Worm (Caenorhabditis elegans) whole organism, young adult: ENCODE results near the gene golg-2.
A peak's percentile ranks its signal among the peaks of the same experiment; 100 is the strongest.

Source experiments
- C06A6.2 ChIP-seq: fragments of 200-800 bp; sonication (Bioruptor generic); conservative IDR thresholded peaks from 2 replicates; pipeline ENCODE4 v1.3.6; 2022; ENCODE audit warnings: missing genetic modification characterization, missing compliant biosample characterization
- F22D6.2 ChIP-seq: sonication (generic microtip); optimal IDR thresholded peaks from 2 replicates; lab custom pipeline; 2016; ENCODE audit warnings: mild to moderate bottlenecking, missing genetic modification characterization, missing compliant biosample characterization
- F57A8.1 ChIP-seq: fragments of 200-800 bp; sonication (Bioruptor generic); optimal IDR thresholded peaks from 2 replicates; lab custom pipeline; 2018; ENCODE audit warnings: mild to moderate bottlenecking, missing genetic modification characterization, moderate library complexity, missing compliant biosample characterization
- F57C9.4 ChIP-seq: sonication (generic microtip); optimal IDR thresholded peaks from 2 replicates; lab custom pipeline; 2017; ENCODE audit warnings: mild to moderate bottlenecking, missing genetic modification characterization, missing compliant biosample characterization
- Y53G8AR.9 ChIP-seq: fragments of 200-800 bp; sonication (Bioruptor generic); conservative IDR thresholded peaks from 2 replicates; pipeline ENCODE4 v1.3.6; 2022; ENCODE audit warnings: missing genetic modification reagents, missing genetic modification characterization, missing compliant biosample characterization
- Y56A3A.18 ChIP-seq: fragments of 200-800 bp; sonication (Bioruptor generic); IDR thresholded peaks from 2 replicates; pipeline ENCODE4 v1.3.6; 2022; ENCODE audit warnings: missing genetic modification reagents, missing genetic modification characterization, missing compliant biosample characterization
- Y67H2A.10 ChIP-seq: fragments of 200-800 bp; sonication (Bioruptor generic); conservative IDR thresholded peaks from 2 replicates; pipeline ENCODE4 v1.3.6; 2022; ENCODE audit warnings: missing genetic modification reagents, missing genetic modification characterization, missing compliant biosample characterization
- Y95B8A.8 ChIP-seq: fragments of 200-800 bp; sonication (Bioruptor generic); IDR thresholded peaks from 2 replicates; pipeline ENCODE4 v1.3.6; 2022; ENCODE audit warnings: missing genetic modification reagents, missing genetic modification characterization, missing compliant biosample characterization
- ZK185.1 ChIP-seq: sonication (generic microtip); optimal IDR thresholded peaks from 2 replicates; lab custom pipeline; 2016; ENCODE audit warnings: mild to moderate bottlenecking, missing genetic modification characterization, missing compliant biosample characterization; ENCODE audit not compliant: poor library complexity, severe bottlenecking
- akir-1 ChIP-seq: fragments of 200-800 bp; sonication (Bioruptor generic); optimal IDR thresholded peaks from 2 replicates; lab custom pipeline; 2018; ENCODE audit warnings: mild to moderate bottlenecking, missing genetic modification characterization, moderate library complexity, missing compliant biosample characterization
- ama-1 ChIP-seq, 3 experiments: fragments of 150-350 bp in 1 of 3; sonication (generic microtip) in 2 of 3; optimal IDR thresholded peaks; 2 replicates each; lab custom pipeline; 2014 to 2018; ENCODE audit warnings: missing biosample characterization in 2 of 3, missing genetic modification characterization in 2 of 3, missing genetic modification reagents in 2 of 3
- aptf-3 ChIP-seq: fragments of 200-800 bp; sonication (Bioruptor generic); IDR thresholded peaks from 2 replicates; pipeline ENCODE4 v1.3.6; 2022; ENCODE audit warnings: missing genetic modification characterization, missing compliant biosample characterization
- attf-6 ChIP-seq: fragments of 200-800 bp; sonication (Bioruptor generic); IDR thresholded peaks from 2 replicates; pipeline ENCODE4 v1.3.6; 2022; ENCODE audit warnings: missing genetic modification reagents, missing genetic modification characterization, missing compliant biosample characterization
- ccch-3 ChIP-seq: fragments of 200-800 bp; sonication (Bioruptor generic); optimal IDR thresholded peaks from 2 replicates; lab custom pipeline; 2018; ENCODE audit warnings: mild to moderate bottlenecking, missing genetic modification characterization, missing compliant biosample characterization
- cebp-2 ChIP-seq: fragments of 200-800 bp; sonication (Bioruptor generic); IDR thresholded peaks from 2 replicates; pipeline ENCODE4 v1.3.6; 2022; ENCODE audit warnings: missing genetic modification characterization, missing compliant biosample characterization
- ceh-40 ChIP-seq: fragments of 200-800 bp; sonication (Bioruptor generic); IDR thresholded peaks from 2 replicates; pipeline ENCODE4 v1.3.6; 2022; ENCODE audit warnings: missing genetic modification characterization, missing compliant biosample characterization
- ceh-58 ChIP-seq: fragments of 200-800 bp; sonication (Bioruptor generic); IDR thresholded peaks from 2 replicates; pipeline ENCODE4 v1.3.6; 2022; ENCODE audit warnings: missing genetic modification characterization, missing compliant biosample characterization
- ceh-91 ChIP-seq: fragments of 200-800 bp; sonication (Bioruptor generic); IDR thresholded peaks from 2 replicates; pipeline ENCODE4 v1.3.6; 2022; ENCODE audit warnings: missing genetic modification reagents, missing genetic modification characterization, missing compliant biosample characterization
- chd-7 ChIP-seq: sonication (generic microtip); optimal IDR thresholded peaks from 2 replicates; lab custom pipeline; 2016; ENCODE audit warnings: mild to moderate bottlenecking, missing genetic modification characterization, moderate library complexity, missing compliant biosample characterization
- dpff-1 ChIP-seq: sonication (generic microtip); optimal IDR thresholded peaks from 2 replicates; lab custom pipeline; 2017; ENCODE audit warnings: mild to moderate bottlenecking, missing genetic modification characterization, missing compliant biosample characterization
- dpl-1 ChIP-seq: fragments of 150-350 bp; optimal IDR thresholded peaks from 2 replicates; lab custom pipeline; 2014; ENCODE audit warnings: missing biosample characterization, missing genetic modification reagents, missing genetic modification characterization
- egl-18 ChIP-seq: fragments of 200-800 bp; sonication (Bioruptor generic); IDR thresholded peaks from 2 replicates; pipeline ENCODE4 v1.3.6; 2022; ENCODE audit warnings: missing genetic modification reagents, missing genetic modification characterization, missing compliant biosample characterization
- ekl-4 ChIP-seq: fragments of 200-800 bp; sonication (Bioruptor generic); IDR thresholded peaks from 2 replicates; pipeline ENCODE4 v1.3.6; 2022; ENCODE audit warnings: missing genetic modification reagents, missing genetic modification characterization, missing compliant biosample characterization
- fkh-3 ChIP-seq: sonication (generic microtip); optimal IDR thresholded peaks from 2 replicates; lab custom pipeline; 2016; ENCODE audit warnings: mild to moderate bottlenecking, missing genetic modification characterization, missing compliant biosample characterization
- hlh-26 ChIP-seq: fragments of 200-800 bp; sonication (Bioruptor generic); conservative IDR thresholded peaks from 2 replicates; pipeline ENCODE4 v1.3.6; 2022; ENCODE audit warnings: missing genetic modification reagents, missing genetic modification characterization, missing compliant biosample characterization
- hmg-20 ChIP-seq: fragments of 200-800 bp; sonication (Bioruptor generic); IDR thresholded peaks from 2 replicates; pipeline ENCODE4 v1.3.6; 2022; ENCODE audit warnings: missing genetic modification reagents, missing genetic modification characterization, missing compliant biosample characterization
- lag-1 ChIP-seq: fragments of 200-800 bp; sonication (Bioruptor generic); IDR thresholded peaks from 2 replicates; pipeline ENCODE4 v1.3.6; 2022; ENCODE audit warnings: missing genetic modification reagents, missing genetic modification characterization, missing compliant biosample characterization
- lin-35 ChIP-seq, 3 experiments: fragments of 150-350 bp in 2 of 3; sonication (generic microtip) in 1 of 3; optimal IDR thresholded peaks; 2 replicates each; lab custom pipeline; 2014 to 2018; ENCODE audit warnings: missing biosample characterization in 3 of 3, missing genetic modification characterization in 3 of 3, missing genetic modification reagents in 3 of 3
- lir-1 ChIP-seq: fragments of 200-800 bp; sonication (Bioruptor generic); conservative IDR thresholded peaks from 2 replicates; pipeline ENCODE4 v1.3.6; 2022; ENCODE audit warnings: missing genetic modification reagents, missing genetic modification characterization, missing compliant biosample characterization
- madf-6 ChIP-seq: fragments of 200-800 bp; sonication (Bioruptor generic); IDR thresholded peaks from 2 replicates; pipeline ENCODE4 v1.3.6; 2022; ENCODE audit warnings: missing genetic modification reagents, missing genetic modification characterization, missing compliant biosample characterization
- nfya-1 ChIP-seq: sonication (generic microtip); optimal IDR thresholded peaks from 2 replicates; lab custom pipeline; 2017; ENCODE audit warnings: antibody characterized with exemption, missing compliant biosample characterization, missing genetic modification characterization, borderline replicate concordance; ENCODE audit not compliant: insufficient read depth
- nhr-120 ChIP-seq: fragments of 200-800 bp; sonication (Bioruptor generic); IDR thresholded peaks from 2 replicates; pipeline ENCODE4 v1.3.6; 2022; ENCODE audit warnings: missing genetic modification characterization, missing compliant biosample characterization
- nhr-179 ChIP-seq: sonication (generic microtip); optimal IDR thresholded peaks from 2 replicates; lab custom pipeline; 2016; ENCODE audit warnings: mild to moderate bottlenecking, missing genetic modification characterization, missing compliant biosample characterization
- pbrm-1 ChIP-seq: fragments of 200-800 bp; sonication (Bioruptor generic); IDR thresholded peaks from 2 replicates; pipeline ENCODE4 v1.3.6; 2022; ENCODE audit warnings: missing genetic modification reagents, missing genetic modification characterization, missing compliant biosample characterization
- rcor-1 ChIP-seq: fragments of 200-800 bp; sonication (Bioruptor generic); IDR thresholded peaks from 2 replicates; pipeline ENCODE4 v1.3.6; 2022; ENCODE audit warnings: missing genetic modification reagents, missing genetic modification characterization, missing compliant biosample characterization
- rec-8 ChIP-seq, 2 experiments: sonication (generic microtip); optimal IDR thresholded peaks; 2 replicates each; lab custom pipeline; 2016; ENCODE audit warnings: mild to moderate bottlenecking in 2 of 2, missing genetic modification characterization in 2 of 2, missing genetic modification reagents in 2 of 2, missing genotype in 2 of 2, missing biosample characterization in 1 of 2, missing compliant biosample characterization in 1 of 2, moderate library complexity in 1 of 2
- rpc-1 ChIP-seq, 2 experiments: fragments of 150-350 bp in 1 of 2; sonication (generic microtip) in 1 of 2; optimal IDR thresholded peaks; 2 replicates each; lab custom pipeline; 2014 to 2018; ENCODE audit warnings: missing biosample characterization in 1 of 2, missing genetic modification characterization in 1 of 2, missing genetic modification reagents in 1 of 2, missing genotype in 1 of 2
- sdz-38 ChIP-seq: sonication (generic microtip); optimal IDR thresholded peaks from 2 replicates; lab custom pipeline; 2016; ENCODE audit warnings: missing genotype, missing genetic modification characterization, missing compliant biosample characterization
- sea-2 ChIP-seq: fragments of 200-800 bp; sonication (Bioruptor generic); IDR thresholded peaks from 2 replicates; pipeline ENCODE4 v1.3.6; 2022; ENCODE audit warnings: missing genetic modification characterization, missing compliant biosample characterization
- snpc-1.1 ChIP-seq: sonication (generic microtip); optimal IDR thresholded peaks from 2 replicates; lab custom pipeline; 2017; ENCODE audit warnings: missing genetic modification characterization, mild to moderate bottlenecking, missing compliant biosample characterization, antibody characterized with exemption, moderate library complexity, missing genotype, missing genetic modification reagents; ENCODE audit not compliant: insufficient read depth
- snpc-1.3 ChIP-seq: sonication (generic microtip); optimal IDR thresholded peaks from 2 replicates; lab custom pipeline; 2017; ENCODE audit warnings: missing genetic modification characterization, mild to moderate bottlenecking, missing compliant biosample characterization, antibody characterized with exemption, moderate library complexity, missing genotype, missing genetic modification reagents; ENCODE audit not compliant: insufficient read depth
- somi-1 ChIP-seq: fragments of 200-800 bp; sonication (Bioruptor generic); optimal IDR thresholded peaks from 2 replicates; lab custom pipeline; 2018; ENCODE audit warnings: mild to moderate bottlenecking, missing genetic modification characterization, missing compliant biosample characterization
- tbx-9 ChIP-seq: sonication (generic microtip); optimal IDR thresholded peaks from 2 replicates; lab custom pipeline; 2016; ENCODE audit warnings: borderline replicate concordance, missing genetic modification characterization, inconsistent platforms, missing compliant biosample characterization
- tlf-1 ChIP-seq: fragments of 200-800 bp; sonication (Bioruptor generic); optimal IDR thresholded peaks from 2 replicates; lab custom pipeline; 2018; ENCODE audit warnings: mild to moderate bottlenecking, missing genetic modification characterization, missing compliant biosample characterization
- ztf-18 ChIP-seq: sonication (generic microtip); optimal IDR thresholded peaks from 2 replicates; lab custom pipeline; 2016; ENCODE audit warnings: missing genotype, mild to moderate bottlenecking, missing genetic modification characterization, missing compliant biosample characterization
- ztf-28 ChIP-seq: fragments of 200-800 bp; sonication (Bioruptor generic); IDR thresholded peaks from 2 replicates; pipeline ENCODE4 v1.3.6; 2022; ENCODE audit warnings: missing genetic modification reagents, missing genetic modification characterization, missing compliant biosample characterization
- ztf-6 ChIP-seq: fragments of 200-800 bp; sonication (Bioruptor generic); IDR thresholded peaks from 2 replicates; pipeline ENCODE4 v1.3.6; 2022; ENCODE audit warnings: missing genetic modification reagents, missing genetic modification characterization, missing compliant biosample characterization

The golg-2 gene

ce11 chrII:4999122-4999521, 40.8 kb downstream of the golg-2 start, which contains the start of gene citk-2 (continued):
- TF ChIP-seq madf-6 (GFP tag; lab: Robert Waterston, UW), result peak; percentile 58
- TF ChIP-seq lag-1 (GFP tag; lab: Robert Waterston, UW), result no peak
- TF ChIP-seq lir-1 (GFP tag; lab: Robert Waterston, UW), result no peak
- peak; percentile 5 for TF ChIP-seq ztf-18 (tag; lab: Kevin White, UChicago)
- TF ChIP-seq Y56A3A.18 (GFP tag; lab: Robert Waterston, UW), result 0 out of 2 replicates have a peak, but pooled peaks have one; percentile 77
- TF ChIP-seq tlf-1 (GFP tag; lab: Kevin White, UChicago), result no peak
- no peak for TF ChIP-seq ztf-6 (GFP tag; lab: Robert Waterston, UW)
- TF ChIP-seq ekl-4 (GFP tag; lab: Robert Waterston, UW), result peak; percentile 70; the same call in 1 of the 2 replicates
- TF ChIP-seq ztf-28, result no peak
- no peak for TF ChIP-seq attf-6 (GFP tag; lab: Robert Waterston, UW)
- TF ChIP-seq F57C9.4, result no peak
- no peak for TF ChIP-seq hmg-20 (GFP tag; lab: Robert Waterston, UW)
- TF ChIP-seq ama-1 (optimal IDR thresholded peaks at IDR 0.05; lab: Kevin White, UChicago), result no peak
- no peak for TF ChIP-seq ama-1 (GFP tag; optimal IDR thresholded peaks at IDR 0.05; lab: Kevin White, UChicago)
- peak; percentile 53 for TF ChIP-seq ZK185.1
- no peak for TF ChIP-seq chd-7 (tag; lab: Kevin White, UChicago)
- TF ChIP-seq F22D6.2 (tag; lab: Kevin White, UChicago), result no peak
- TF ChIP-seq aptf-3 (GFP tag; lab: Robert Waterston, UW), result no peak
- TF ChIP-seq akir-1 (GFP tag; lab: Kevin White, UChicago), result no peak
- no peak for TF ChIP-seq snpc-1.3 (tag; lab: Kevin White, UChicago)
- no peak for TF ChIP-seq sea-2 (GFP tag; lab: Robert Waterston, UW)
- peak; percentile 70; the same call in 1 of the 2 replicates for TF ChIP-seq Y53G8AR.9 (GFP tag; lab: Robert Waterston, UW)
- TF ChIP-seq nhr-120 (GFP tag; lab: Robert Waterston, UW), result no peak
- no peak for TF ChIP-seq F57A8.1 (GFP tag; lab: Kevin White, UChicago)
- 0 out of 2 replicates have a peak, but pooled peaks have one; percentile 42 for TF ChIP-seq pbrm-1 (GFP tag; lab: Robert Waterston, UW)
- TF ChIP-seq ceh-58 (GFP tag; lab: Robert Waterston, UW), result no peak
- no peak for TF ChIP-seq tbx-9 (tag; lab: Kevin White, UChicago)
- 0 out of 2 replicates have a peak, but pooled peaks have one; percentile 13 for TF ChIP-seq egl-18
- TF ChIP-seq ccch-3 (GFP tag; lab: Kevin White, UChicago), result no peak
- TF ChIP-seq snpc-1.1 (tag; lab: Kevin White, UChicago), result peak; percentile 41
- TF ChIP-seq nhr-179, result no peak
- TF ChIP-seq hlh-26 (GFP tag; lab: Robert Waterston, UW), result no peak
- no peak for TF ChIP-seq Y67H2A.10 (GFP tag; lab: Robert Waterston, UW)
- peak; percentile 95 for TF ChIP-seq dpl-1 (GFP tag; lab: Kevin White, UChicago)
- no peak for TF ChIP-seq sdz-38 (tag; lab: Kevin White, UChicago)
- peak; percentile 47 for TF ChIP-seq rcor-1 (GFP tag; lab: Robert Waterston, UW)
- TF ChIP-seq rec-8 (tag; optimal IDR thresholded peaks at IDR 0.05; lab: Kevin White, UChicago), result no peak
- TF ChIP-seq dpff-1 (tag; lab: Kevin White, UChicago), result no peak
- TF ChIP-seq Y95B8A.8 (GFP tag; lab: Robert Waterston, UW), result no peak
- TF ChIP-seq rpc-1 (optimal IDR thresholded peaks at IDR 0.05; lab: Kevin White, UChicago), result no peak
- no peak for TF ChIP-seq rpc-1 (tag; optimal IDR thresholded peaks at IDR 0.05; lab: Kevin White, UChicago)
- TF ChIP-seq somi-1 (GFP tag; lab: Kevin White, UChicago), result no peak
- TF ChIP-seq lin-35 (GFP tag; optimal IDR thresholded peaks at IDR 0.05; lab: Kevin White, UChicago), result peak; percentile 52 to 98 (median 71)
- 0 out of 2 replicates have a peak, but pooled peaks have one; percentile 37 for TF ChIP-seq ceh-91 (GFP tag; lab: Robert Waterston, UW)
- no peak for TF ChIP-seq ceh-40 (GFP tag; lab: Robert Waterston, UW)
- no peak for TF ChIP-seq nfya-1
- TF ChIP-seq C06A6.2 (GFP tag; lab: Robert Waterston, UW), result 0 out of 2 replicates have a peak, but pooled peaks have one; percentile 50
- no peak for TF ChIP-seq fkh-3 (tag; lab: Kevin White, UChicago)
- TF ChIP-seq cebp-2 (GFP tag; lab: Robert Waterston, UW), result no peak
